Worm (Caenorhabditis elegans) whole organism, L4 larva: Measurements from ENCODE around the gene srg-20.
A peak's percentile ranks its signal among the peaks of the same experiment; 100 is the strongest.

ENCODE experiments used
- F10B5.3 ChIP-seq: sonication (generic microtip); optimal IDR thresholded peaks from 2 replicates; lab custom pipeline; 2016; ENCODE audit warnings: mild to moderate bottlenecking, missing genetic modification characterization, missing compliant biosample characterization
- F26F4.8 ChIP-seq: fragments of 200-800 bp; sonication (Bioruptor generic); conservative IDR thresholded peaks from 2 replicates; pipeline ENCODE4 v1.3.6; 2022; ENCODE audit warnings: missing genetic modification characterization, missing compliant biosample characterization
- T20F7.1 ChIP-seq: fragments of 200-800 bp; sonication (Bioruptor generic); optimal IDR thresholded peaks from 2 replicates; lab custom pipeline; 2018; ENCODE audit warnings: mild to moderate bottlenecking, missing genetic modification characterization, missing compliant biosample characterization
- aha-1 ChIP-seq: fragments of 150-350 bp; peaks from one replicate; lab custom pipeline; 2014; ENCODE audit warnings: missing biosample characterization, missing genetic modification characterization
- arid-1 ChIP-seq: fragments of 200-800 bp; sonication (Bioruptor generic); conservative IDR thresholded peaks from 2 replicates; pipeline ENCODE4 v1.3.6; 2022; ENCODE audit warnings: missing genetic modification reagents, missing genetic modification characterization, missing compliant biosample characterization
- attf-4 ChIP-seq: sonication (generic microtip); optimal IDR thresholded peaks from 3 replicates; lab custom pipeline; 2017; ENCODE audit warnings: missing biosample characterization, missing genetic modification characterization
- ceh-44 ChIP-seq: fragments of 200-800 bp; sonication (Bioruptor generic); IDR thresholded peaks from 2 replicates; pipeline ENCODE4 v1.3.6; 2022; ENCODE audit warnings: missing genetic modification reagents, missing genetic modification characterization, missing compliant biosample characterization
- ceh-62 ChIP-seq: sonication (generic microtip); optimal IDR thresholded peaks from 2 replicates; lab custom pipeline; 2017; ENCODE audit warnings: missing biosample characterization, missing genetic modification characterization
- ceh-82 ChIP-seq: sonication (generic microtip); optimal IDR thresholded peaks from 2 replicates; lab custom pipeline; 2017; ENCODE audit warnings: missing biosample characterization, missing genetic modification characterization
- ces-1 ChIP-seq: fragments of 150-350 bp; sonication (generic microtip); optimal IDR thresholded peaks from 4 replicates; lab custom pipeline; 2014; ENCODE audit warnings: missing biosample characterization, missing genetic modification reagents, missing genetic modification characterization
- cey-2 ChIP-seq: sonication (generic microtip); optimal IDR thresholded peaks from 3 replicates; lab custom pipeline; 2017; ENCODE audit warnings: missing genetic modification characterization, mild to moderate bottlenecking, missing compliant biosample characterization, antibody characterized with exemption, borderline replicate concordance; ENCODE audit not compliant: insufficient read depth
- ctbp-1 ChIP-seq: fragments of 200-800 bp; sonication (Bioruptor generic); IDR thresholded peaks from 2 replicates; pipeline ENCODE4 v1.3.6; 2022; ENCODE audit warnings: missing genetic modification reagents, missing genetic modification characterization, missing compliant biosample characterization
- daf-16 ChIP-seq, 3 experiments: sonication (generic microtip); optimal IDR thresholded peaks; 2 replicates each; lab custom pipeline; 2016 to 2017; ENCODE audit warnings: missing genetic modification characterization in 3 of 3, missing genetic modification reagents in 3 of 3, mild to moderate bottlenecking in 2 of 3, missing compliant biosample characterization in 2 of 3, missing biosample characterization in 1 of 3, moderate library complexity in 1 of 3
- daf-8 ChIP-seq: fragments of 200-800 bp; sonication (Bioruptor generic); IDR thresholded peaks from 2 replicates; pipeline ENCODE4 v1.3.6; 2022; ENCODE audit warnings: missing genetic modification characterization, missing compliant biosample characterization
- dmd-8 ChIP-seq: fragments of 200-800 bp; sonication (Bioruptor generic); IDR thresholded peaks from 2 replicates; pipeline ENCODE4 v1.3.6; 2022; ENCODE audit warnings: missing genetic modification characterization, missing compliant biosample characterization
- dpl-1 ChIP-seq: fragments of 150-350 bp; optimal IDR thresholded peaks from 2 replicates; lab custom pipeline; 2014; ENCODE audit warnings: missing biosample characterization, missing genetic modification reagents, missing genetic modification characterization
- duxl-1 ChIP-seq: sonication (generic microtip); optimal IDR thresholded peaks from 2 replicates; lab custom pipeline; 2016; ENCODE audit warnings: mild to moderate bottlenecking, missing genetic modification characterization, moderate library complexity, missing compliant biosample characterization; ENCODE audit not compliant: poor library complexity
- egl-43 ChIP-seq: fragments of 200-800 bp; sonication (Bioruptor generic); IDR thresholded peaks from 2 replicates; pipeline ENCODE4 v1.3.6; 2022; ENCODE audit warnings: missing genetic modification reagents, missing genetic modification characterization, missing compliant biosample characterization
- hif-1 ChIP-seq, 2 experiments: sonication (generic microtip); optimal IDR thresholded peaks; 2 replicates each; lab custom pipeline; 2016 to 2017; ENCODE audit warnings: missing compliant biosample characterization in 2 of 2, missing genetic modification characterization in 2 of 2, missing genetic modification reagents in 2 of 2, missing genotype in 2 of 2, mild to moderate bottlenecking in 1 of 2
- hlh-11 ChIP-seq: fragments of 200-800 bp; sonication (Bioruptor generic); optimal IDR thresholded peaks from 2 replicates; lab custom pipeline; 2018; ENCODE audit warnings: mild to moderate bottlenecking, missing genetic modification characterization, missing compliant biosample characterization
- hlh-30 ChIP-seq: sonication (generic microtip); optimal IDR thresholded peaks from 2 replicates; lab custom pipeline; 2017; ENCODE audit warnings: antibody characterized with exemption, mild to moderate bottlenecking, missing genetic modification characterization, missing compliant biosample characterization; ENCODE audit not compliant: insufficient read depth
- lim-7 ChIP-seq: fragments of 200-800 bp; sonication (Bioruptor generic); IDR thresholded peaks from 2 replicates; pipeline ENCODE4 v1.3.6; 2022; ENCODE audit warnings: missing genetic modification characterization, missing compliant biosample characterization
- lin-1 ChIP-seq: fragments of 200-800 bp; sonication (Bioruptor generic); IDR thresholded peaks from 2 replicates; pipeline ENCODE4 v1.3.6; 2022; ENCODE audit warnings: missing genetic modification reagents, missing genetic modification characterization, missing compliant biosample characterization
- lin-29 ChIP-seq: fragments of 200-800 bp; sonication (Bioruptor generic); IDR thresholded peaks from 2 replicates; pipeline ENCODE4 v1.3.6; 2022; ENCODE audit warnings: missing genetic modification reagents, missing genetic modification characterization, missing compliant biosample characterization
- lin-38 ChIP-seq: fragments of 200-800 bp; sonication (Bioruptor generic); IDR thresholded peaks from 2 replicates; pipeline ENCODE4 v1.3.6; 2022; ENCODE audit warnings: missing genetic modification reagents, missing genetic modification characterization, missing compliant biosample characterization
- mdt-29 ChIP-seq: fragments of 200-800 bp; sonication (Bioruptor generic); IDR thresholded peaks from 2 replicates; pipeline ENCODE4 v1.3.6; 2022; ENCODE audit warnings: missing genetic modification reagents, missing genetic modification characterization, missing compliant biosample characterization
- mxl-3 ChIP-seq: fragments of 200-800 bp; sonication (Bioruptor generic); optimal IDR thresholded peaks from 2 replicates; lab custom pipeline; 2018; ENCODE audit warnings: mild to moderate bottlenecking, missing genetic modification characterization, missing compliant biosample characterization
- nhr-10 ChIP-seq: fragments of 150-350 bp; optimal IDR thresholded peaks from 2 replicates; lab custom pipeline; 2014; ENCODE audit warnings: missing biosample characterization, missing genetic modification characterization
- nhr-28 ChIP-seq: fragments of 150-350 bp; optimal IDR thresholded peaks from 2 replicates; lab custom pipeline; 2014; ENCODE audit warnings: missing biosample characterization, missing genetic modification characterization
- nhr-48 ChIP-seq: sonication (generic microtip); optimal IDR thresholded peaks from 2 replicates; lab custom pipeline; 2016; ENCODE audit warnings: mild to moderate bottlenecking, missing genetic modification characterization, missing compliant biosample characterization
- nhr-77 ChIP-seq: fragments of 150-350 bp; optimal IDR thresholded peaks from 2 replicates; lab custom pipeline; 2014; ENCODE audit warnings: missing biosample characterization, missing genetic modification characterization
- pqm-1 ChIP-seq: sonication (generic microtip); optimal IDR thresholded peaks from 2 replicates; lab custom pipeline; 2017; ENCODE audit warnings: missing biosample characterization, missing genetic modification characterization
- saeg-2 ChIP-seq: fragments of 200-800 bp; sonication (Bioruptor generic); IDR thresholded peaks from 2 replicates; pipeline ENCODE4 v1.3.6; 2022; ENCODE audit warnings: missing genetic modification reagents, missing genetic modification characterization, missing compliant biosample characterization
- set-16 ChIP-seq: fragments of 200-800 bp; sonication (Bioruptor generic); IDR thresholded peaks from 2 replicates; pipeline ENCODE4 v1.3.6; 2022; ENCODE audit warnings: missing genetic modification reagents, missing genetic modification characterization, missing compliant biosample characterization
- unc-39 ChIP-seq: sonication (generic microtip); optimal IDR thresholded peaks from 2 replicates; lab custom pipeline; 2017; ENCODE audit warnings: missing biosample characterization, missing genetic modification characterization
- unc-62 ChIP-seq, 3 experiments: fragments of 150-350 bp in 1 of 3; sonication (generic microtip); optimal IDR thresholded peaks in 2 of 3; peaks in 1 of 3; 1 replicate in 1 of 3; 2 replicates in 2 of 3; lab custom pipeline; 2014 to 2017; ENCODE audit warnings: missing biosample characterization in 3 of 3, missing genetic modification characterization in 3 of 3, missing genetic modification reagents in 3 of 3, missing genotype in 1 of 3
- zfp-2 ChIP-seq: sonication (generic microtip); optimal IDR thresholded peaks from 2 replicates; lab custom pipeline; 2016; ENCODE audit warnings: mild to moderate bottlenecking, missing genetic modification characterization, missing compliant biosample characterization
- zip-11 ChIP-seq: fragments of 200-800 bp; sonication (Bioruptor generic); IDR thresholded peaks from 2 replicates; pipeline ENCODE4 v1.3.6; 2022; ENCODE audit warnings: missing genetic modification characterization, missing compliant biosample characterization
- ztf-7 ChIP-seq: fragments of 150-350 bp; optimal IDR thresholded peaks from 2 replicates; lab custom pipeline; 2014; ENCODE audit warnings: missing biosample characterization, missing genetic modification characterization

srg-20 gene

ce11 chrII:1603049-1603448, 33.4 kb upstream of the srg-20 start:
- TF ChIP-seq ctbp-1 (GFP tag; lab: Robert Waterston, UW) (no peak), zfp-2 (tag; lab: Kevin White, UChicago) (no peak), attf-4 (no peak), set-16 (GFP tag; lab: Robert Waterston, UW) (peak; percentile 84)
- TF ChIP-seq, all 104 proteins: peak for 1

ce11 chrII:1605010-1605409, 31.5 kb upstream of the srg-20 start:
- TF ChIP-seq nhr-48 (tag; lab: Kevin White, UChicago) (no peak), arid-1 (GFP tag; lab: Robert Waterston, UW) (no peak), duxl-1 (no peak), mdt-29 (GFP tag; lab: Robert Waterston, UW) (no peak), ceh-62 (tag; lab: Kevin White, UChicago) (no peak), nhr-10 (tag; lab: Kevin White, UChicago) (no peak), cey-2 (no peak)

- TF ChIP-seq F10B5.3 (tag; lab: Kevin White, UChicago) (no peak), dmd-8 (no peak), unc-62 (GFP tag; optimal IDR thresholded peaks at IDR 0.05 in 1 of 2; lab: Kevin White, UChicago) (no peak), unc-62 (tag; optimal IDR thresholded peaks at IDR 0.05; lab: Kevin White, UChicago) (no peak), zfp-2 (tag; lab: Kevin White, UChicago) (no peak), egl-43 (GFP tag; lab: Robert Waterston, UW) (no peak), ces-1 (GFP tag; lab: Kevin White, UChicago) (no peak)
Measured at ce11 chrII:1606079-1606478, 30.4 kb upstream of the srg-20 start, which contains the start of gene bath-33. Gene bath-33 (minus strand): TSS chrII:1606179.

- TF ChIP-seq nhr-77 (tag; lab: Kevin White, UChicago) (peak; percentile 46), daf-16 (GFP tag; optimal IDR thresholded peaks at IDR 0.05; lab: Kevin White, UChicago) (no peak), daf-16 (tag; optimal IDR thresholded peaks at IDR 0.05; lab: Kevin White, UChicago) (peak; percentile 86), saeg-2 (GFP tag; lab: Robert Waterston, UW) (no peak), hlh-11 (tag; lab: Kevin White, UChicago) (peak; percentile 15), pqm-1 (peak; percentile 80), nhr-28 (tag; lab: Kevin White, UChicago) (peak; percentile 48)
Measured at ce11 chrII:1607575-1607974, 28.9 kb upstream of the srg-20 start.

ce11 chrII:1608915-1609314, 27.6 kb upstream of the srg-20 start:
- TF ChIP-seq ceh-62 (tag; lab: Kevin White, UChicago) (no peak), nhr-28 (tag; lab: Kevin White, UChicago) (peak; percentile 59), daf-16 (GFP tag; optimal IDR thresholded peaks at IDR 0.05; lab: Kevin White, UChicago) (no peak), daf-16 (tag; optimal IDR thresholded peaks at IDR 0.05; lab: Kevin White, UChicago) (peak; percentile 85), pqm-1 (peak; percentile 82), hlh-11 (tag; lab: Kevin White, UChicago) (peak; percentile 56), zip-11 (no peak), mxl-3 (GFP tag; lab: Kevin White, UChicago) (peak; percentile 31), ztf-7 (no peak), hlh-30 (tag; lab: Kevin White, UChicago) (no peak), zfp-2 (tag; lab: Kevin White, UChicago) (no peak), lin-1 (GFP tag; lab: Robert Waterston, UW) (no peak), nhr-77 (tag; lab: Kevin White, UChicago) (peak; percentile 49)

- TF ChIP-seq daf-8 (GFP tag; lab: Robert Waterston, UW) (no peak), egl-43 (GFP tag; lab: Robert Waterston, UW) (no peak), ceh-82 (tag; lab: Kevin White, UChicago) (no peak), nhr-28 (tag; lab: Kevin White, UChicago) (peak; percentile 13), dpl-1 (GFP tag; lab: Kevin White, UChicago) (no peak), F26F4.8 (GFP tag; lab: Robert Waterston, UW) (no peak), unc-62 (GFP tag; optimal IDR thresholded peaks at IDR 0.05 in 1 of 2; lab: Kevin White, UChicago) (peak in 1 of 2 experiments; percentile 28), unc-62 (tag; optimal IDR thresholded peaks at IDR 0.05; lab: Kevin White, UChicago) (no peak), daf-16 (GFP tag; optimal IDR thresholded peaks at IDR 0.05; lab: Kevin White, UChicago) (no peak), daf-16 (tag; optimal IDR thresholded peaks at IDR 0.05; lab: Kevin White, UChicago) (peak; percentile 19), T20F7.1 (GFP tag; lab: Kevin White, UChicago) (no peak), ceh-44 (GFP tag; lab: Robert Waterston, UW) (no peak), zip-11 (no peak), aha-1 (tag; lab: Kevin White, UChicago) (no peak), lin-38 (GFP tag; lab: Robert Waterston, UW) (no peak), lin-29 (GFP tag; lab: Robert Waterston, UW) (no peak), unc-39 (no peak), hif-1 (tag; optimal IDR thresholded peaks at IDR 0.05; lab: Kevin White, UChicago) (no peak), F10B5.3 (tag; lab: Kevin White, UChicago) (no peak), lim-7 (no peak)
Measured at ce11 chrII:1610630-1611029, 25.9 kb upstream of the srg-20 start, which contains the start of gene fbxa-163. Gene fbxa-163 (minus strand): TSS chrII:1610730.
